Worm (Caenorhabditis elegans): ENCODE measurements around the gene F39G3.2.

- TF ChIP-seq ama-1 (optimal IDR thresholded peaks at IDR 0.05) (no peak), gmeb-2 (tag; optimal IDR thresholded peaks at IDR 0.05) (no peak), ceh-22 (tag; optimal IDR thresholded peaks at IDR 0.05) (no peak), ceh-14 (tag; optimal IDR thresholded peaks at IDR 0.05) (no peak), ceh-31 (tag; optimal IDR thresholded peaks at IDR 0.05) (no peak), hlh-30 (tag; optimal IDR thresholded peaks at IDR 0.05; ENCODE audit: insufficient read depth) (no peak), pax-1 (tag; optimal IDR thresholded peaks at IDR 0.05) (no peak)
Observed at ce11 chrV:4754123-4754522, 16.5 kb downstream of the F39G3.2 start, which contains the start of gene hil-4.
